Fruit fly (Drosophila melanogaster): ENCODE measurements around the gene CG11555.

Gene CG11555

dm6 chr2L:300006-300405, 26.4 kb downstream of the CG11555 start:
- TF ChIP-seq Dll (optimal IDR thresholded peaks at IDR 0.05), result no peak
- no peak for TF ChIP-seq pan (optimal IDR thresholded peaks at IDR 0.05)
- no peak for TF ChIP-seq psq (optimal IDR thresholded peaks at IDR 0.05)
- no peak for TF ChIP-seq CG8478 (optimal IDR thresholded peaks at IDR 0.05)
- no peak for TF ChIP-seq usp (GFP tag; optimal IDR thresholded peaks at IDR 0.05)
- TF ChIP-seq EcR (GFP tag; optimal IDR thresholded peaks at IDR 0.05), result no peak

dm6 chr2L:300877-301706, 27.5 kb downstream of the CG11555 start:
- TF ChIP-seq CG8478 (optimal IDR thresholded peaks at IDR 0.05) (no peak), pan (optimal IDR thresholded peaks at IDR 0.05) (no peak), EcR (GFP tag; optimal IDR thresholded peaks at IDR 0.05) (no peak), Dll (optimal IDR thresholded peaks at IDR 0.05) (no peak), psq (optimal IDR thresholded peaks at IDR 0.05) (no peak), usp (GFP tag; optimal IDR thresholded peaks at IDR 0.05) (no peak)

dm6 chr2L:303306-303962, 29.8 kb downstream of the CG11555 start:
- TF ChIP-seq Dll (optimal IDR thresholded peaks at IDR 0.05) (no peak), CG8478 (optimal IDR thresholded peaks at IDR 0.05) (no peak), pan (optimal IDR thresholded peaks at IDR 0.05) (no peak), EcR (GFP tag; optimal IDR thresholded peaks at IDR 0.05) (no peak), usp (GFP tag; optimal IDR thresholded peaks at IDR 0.05) (no peak), psq (optimal IDR thresholded peaks at IDR 0.05) (no peak)

dm6 chr2L:305198-305597, 31.6 kb downstream of the CG11555 start:
- TF ChIP-seq psq (optimal IDR thresholded peaks at IDR 0.05) (no peak), CG8478 (optimal IDR thresholded peaks at IDR 0.05) (no peak), pan (optimal IDR thresholded peaks at IDR 0.05) (no peak), Dll (optimal IDR thresholded peaks at IDR 0.05) (no peak)

- no peak for TF ChIP-seq EcR (GFP tag; optimal IDR thresholded peaks at IDR 0.05)
Measured at dm6 chr2L:305646-306045, 32.0 kb downstream of the CG11555 start, which contains the start of gene Plc21C. TSS of gene Plc21C (plus strand) at chr2L:305935.

dm6 chr2L:306188-306927, 32.7 kb downstream of the CG11555 start:
- TF ChIP-seq EcR (GFP tag; optimal IDR thresholded peaks at IDR 0.05) (no peak), usp (GFP tag; optimal IDR thresholded peaks at IDR 0.05) (no peak), CG8478 (optimal IDR thresholded peaks at IDR 0.05) (no peak), Dll (optimal IDR thresholded peaks at IDR 0.05) (no peak)

- TF ChIP-seq usp (GFP tag; optimal IDR thresholded peaks at IDR 0.05), result no peak
- no peak for TF ChIP-seq Dll (optimal IDR thresholded peaks at IDR 0.05)
Measured at dm6 chr2L:307129-307528, 33.5 kb downstream of the CG11555 start.

dm6 chr2L:308194-308706, 34.6 kb downstream of the CG11555 start:
- no peak for TF ChIP-seq pan (optimal IDR thresholded peaks at IDR 0.05)

- TF ChIP-seq psq (optimal IDR thresholded peaks at IDR 0.05) (no peak), usp (GFP tag; optimal IDR thresholded peaks at IDR 0.05) (no peak), EcR (GFP tag; optimal IDR thresholded peaks at IDR 0.05) (no peak), Dll (optimal IDR thresholded peaks at IDR 0.05) (no peak), pan (optimal IDR thresholded peaks at IDR 0.05) (peak; percentile 73)
Measured at dm6 chr2L:309177-309576, 35.5 kb downstream of the CG11555 start.

- TF ChIP-seq Dll (optimal IDR thresholded peaks at IDR 0.05) (peak; percentile 11), EcR (GFP tag; optimal IDR thresholded peaks at IDR 0.05) (no peak)
Measured at dm6 chr2L:309812-310431, 36.3 kb downstream of the CG11555 start.

dm6 chr2L:319159-319558, 45.5 kb downstream of the CG11555 start, which contains the start of gene CG11912:
TSS of gene CG11912 (minus strand) at chr2L:319259.
- TF ChIP-seq Dll (optimal IDR thresholded peaks at IDR 0.05) (no peak), usp (GFP tag; optimal IDR thresholded peaks at IDR 0.05) (no peak), pan (optimal IDR thresholded peaks at IDR 0.05) (no peak), psq (optimal IDR thresholded peaks at IDR 0.05) (no peak)

dm6 chr2L:319745-320144, 46.1 kb downstream of the CG11555 start:
- TF ChIP-seq EcR (GFP tag; optimal IDR thresholded peaks at IDR 0.05) (no peak), pan (optimal IDR thresholded peaks at IDR 0.05) (no peak), Dll (optimal IDR thresholded peaks at IDR 0.05) (no peak), psq (optimal IDR thresholded peaks at IDR 0.05) (no peak), usp (GFP tag; optimal IDR thresholded peaks at IDR 0.05) (no peak), CG8478 (optimal IDR thresholded peaks at IDR 0.05) (no peak)
